Fruit fly (Drosophila melanogaster): ENCODE measurements around the gene CG32022.

The CG32022 gene

DNA sequence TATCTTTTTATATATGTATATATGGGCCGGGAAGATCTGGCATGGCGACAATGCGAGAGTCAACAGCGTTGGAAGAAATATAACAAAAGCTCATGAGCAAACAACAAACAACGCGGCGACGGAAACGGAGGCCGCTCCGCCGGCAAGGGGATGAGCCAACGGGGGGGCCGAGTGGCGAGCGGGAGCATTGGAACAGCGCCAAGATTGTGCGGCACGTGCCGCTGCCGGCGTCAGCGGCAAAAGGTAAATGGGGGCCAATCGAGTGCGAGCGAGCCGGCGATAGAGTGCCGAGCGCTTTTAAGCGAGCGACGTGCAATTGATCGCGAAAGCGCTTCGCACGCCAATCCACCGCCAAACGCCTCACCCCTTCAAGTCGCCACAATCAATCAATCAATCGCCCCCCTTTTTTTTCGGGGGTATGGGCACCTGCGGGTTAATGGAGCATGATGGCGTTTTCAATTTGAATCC is 24.6 kb downstream of the CG32022 start (continued):
- peak; percentile 35 for TF ChIP-seq CG3065 (GFP tag; optimal IDR thresholded peaks at IDR 0.05)
- no peak for TF ChIP-seq eyg (GFP tag; optimal IDR thresholded peaks at IDR 0.05)
- peak; percentile 48; the same call in 1 of the 3 replicates for TF ChIP-seq sr (GFP tag; IDR thresholded peaks at IDR 0.05)
- TF ChIP-seq psq (GFP tag; optimal IDR thresholded peaks at IDR 0.05): peak; percentile 54
- peak; percentile 77 for TF ChIP-seq CG6254 (GFP tag; optimal IDR thresholded peaks at IDR 0.05)
- peak; percentile 40 for TF ChIP-seq dmrt11E (tag; optimal IDR thresholded peaks at IDR 0.05)
- peak; percentile 18 for TF ChIP-seq CG1602 (GFP tag; optimal IDR thresholded peaks at IDR 0.05)
- no peak for TF ChIP-seq h (optimal IDR thresholded peaks at IDR 0.05)
- 0 out of 3 replicates have a peak, but pooled peaks have one; percentile 37 for TF ChIP-seq Opbp (GFP tag; IDR thresholded peaks at IDR 0.05; ENCODE audit: partially characterized antibody)
- peak; percentile 73 for TF ChIP-seq nom (GFP tag; optimal IDR thresholded peaks at IDR 0.05)
- TF ChIP-seq fd102C (GFP tag; optimal IDR thresholded peaks at IDR 0.05): no peak
- 0 out of 2 replicates have a peak, but pooled peaks have one; percentile 20 for TF ChIP-seq Ada2b (GFP tag; IDR thresholded peaks at IDR 0.05)
- peak; percentile 89 for TF ChIP-seq Vsx1 (GFP tag; optimal IDR thresholded peaks at IDR 0.05)
- peak; percentile 35 for TF ChIP-seq tin (GFP tag; optimal IDR thresholded peaks at IDR 0.05)
- no peak for TF ChIP-seq shn (GFP tag; optimal IDR thresholded peaks at IDR 0.05)
- peak; percentile 75 for TF ChIP-seq CG10209 (GFP tag; optimal IDR thresholded peaks at IDR 0.05)
- peak; percentile 83 for TF ChIP-seq Fer1 (GFP tag; optimal IDR thresholded peaks at IDR 0.05)
- no peak for TF ChIP-seq prd (optimal IDR thresholded peaks at IDR 0.05)
- peak; percentile 40; the same call in 1 of the 3 replicates for TF ChIP-seq prd (GFP tag; IDR thresholded peaks at IDR 0.05)
- TF ChIP-seq Sry-δ (GFP tag; optimal IDR thresholded peaks at IDR 0.05): peak; percentile 14
- no peak for TF ChIP-seq Ets97D (GFP tag; optimal IDR thresholded peaks at IDR 0.05)
- peak; percentile 42 for TF ChIP-seq CG2116 (GFP tag; optimal IDR thresholded peaks at IDR 0.05)
- no peak for TF ChIP-seq sna (GFP tag; IDR thresholded peaks at IDR 0.05; ENCODE audit: partially characterized antibody)
- TF ChIP-seq Doc2 (GFP tag; IDR thresholded peaks at IDR 0.05): no peak
- TF ChIP-seq Fer2 (tag; optimal IDR thresholded peaks at IDR 0.05): peak; percentile 45
- TF ChIP-seq Oaz (GFP tag; IDR thresholded peaks at IDR 0.05): no peak
- TF ChIP-seq chn (GFP tag; optimal IDR thresholded peaks at IDR 0.05): no peak
- peak; percentile 34 for TF ChIP-seq CG17829 (tag; optimal IDR thresholded peaks at IDR 0.05)
- TF ChIP-seq CG14860 (GFP tag; IDR thresholded peaks at IDR 0.05; ENCODE audit: partially characterized antibody): no peak
- no peak for TF ChIP-seq mld (GFP tag; IDR thresholded peaks at IDR 0.05; ENCODE audit: partially characterized antibody)
- TF ChIP-seq emc (GFP tag; optimal IDR thresholded peaks at IDR 0.05): no peak
- TF ChIP-seq CG17361 (GFP tag; IDR thresholded peaks at IDR 0.05): peak; percentile 28; the same call in 1 of the 3 replicates
- TF ChIP-seq bsh (GFP tag; optimal IDR thresholded peaks at IDR 0.05): peak in 1 of 2 experiments; percentile 71
- TF ChIP-seq slou (GFP tag; optimal IDR thresholded peaks at IDR 0.05): no peak
- TF ChIP-seq Hr51 (GFP tag; optimal IDR thresholded peaks at IDR 0.05): peak; percentile 18 to 29
- TF ChIP-seq CG8359 (GFP tag; optimal IDR thresholded peaks at IDR 0.05; ENCODE audit: borderline replicate concordance): peak; percentile 56
- TF ChIP-seq caup (GFP tag; optimal IDR thresholded peaks at IDR 0.05; ENCODE audit: severe bottlenecking): peak; percentile 72
- TF ChIP-seq CG14710 (tag; optimal IDR thresholded peaks at IDR 0.05): peak; percentile 39
- peak; percentile 96 for TF ChIP-seq lab (GFP tag; optimal IDR thresholded peaks at IDR 0.05)
- TF ChIP-seq pzg (GFP tag; optimal IDR thresholded peaks at IDR 0.05): no peak
- peak; percentile 71 for TF ChIP-seq CG7987 (GFP tag; optimal IDR thresholded peaks at IDR 0.05)
- TF ChIP-seq vfl (GFP tag; optimal IDR thresholded peaks at IDR 0.05): no peak
- TF ChIP-seq stc (GFP tag; IDR thresholded peaks at IDR 0.05): peak; percentile 48; the same call in 1 of the 2 replicates
- peak; percentile 51 for TF ChIP-seq CoRest (tag; optimal IDR thresholded peaks at IDR 0.05)
- TF ChIP-seq NK7.1 (GFP tag; optimal IDR thresholded peaks at IDR 0.05): no peak
- peak; percentile 20 for TF ChIP-seq Six4 (GFP tag; optimal IDR thresholded peaks at IDR 0.05)
- peak; percentile 93 for TF ChIP-seq ATbp (GFP tag; optimal IDR thresholded peaks at IDR 0.05)
- TF ChIP-seq YL-1 (GFP tag; optimal IDR thresholded peaks at IDR 0.05): peak; percentile 48
- peak; percentile 70 for TF ChIP-seq CG5180 (GFP tag; optimal IDR thresholded peaks at IDR 0.05)
